Worm (Caenorhabditis elegans) whole organism, late embryonic: ENCODE data around the gene rpap-3.

ENCODE experiments used
- C08G9.2 ChIP-seq: sonication (generic microtip); optimal IDR thresholded peaks from 2 replicates; lab custom pipeline; 2016; ENCODE audit warnings: mild to moderate bottlenecking, missing genetic modification characterization, moderate library complexity, missing compliant biosample characterization
- C38D4.7 ChIP-seq: fragments of 200-800 bp; sonication (Bioruptor generic); optimal IDR thresholded peaks from 2 replicates; lab custom pipeline; 2018; ENCODE audit warnings: mild to moderate bottlenecking, missing genetic modification characterization, moderate library complexity, missing compliant biosample characterization
- K02D7.2 ChIP-seq: sonication (generic microtip); optimal IDR thresholded peaks from 2 replicates; lab custom pipeline; 2017; ENCODE audit warnings: mild to moderate bottlenecking, missing genetic modification characterization, missing compliant biosample characterization
- Y22D7AL.16 ChIP-seq: sonication (generic microtip); optimal IDR thresholded peaks from 2 replicates; lab custom pipeline; 2016; ENCODE audit warnings: missing genetic modification characterization, missing compliant biosample characterization
- ahr-1 ChIP-seq: sonication (generic microtip); optimal IDR thresholded peaks from 2 replicates; lab custom pipeline; 2016; ENCODE audit warnings: missing genetic modification characterization, missing compliant biosample characterization
- ceh-14 ChIP-seq: sonication (generic microtip); optimal IDR thresholded peaks from 2 replicates; lab custom pipeline; 2016; ENCODE audit warnings: missing genotype, missing genetic modification characterization, missing compliant biosample characterization
- ceh-19 ChIP-seq: fragments of 200-800 bp; sonication (Bioruptor generic); optimal IDR thresholded peaks from 2 replicates; lab custom pipeline; 2018; ENCODE audit warnings: mild to moderate bottlenecking, missing genetic modification characterization, missing compliant biosample characterization
- ceh-2 ChIP-seq: sonication (generic microtip); optimal IDR thresholded peaks from 2 replicates; lab custom pipeline; 2016; ENCODE audit warnings: missing genotype, missing genetic modification characterization, missing compliant biosample characterization
- ceh-24 ChIP-seq: sonication (generic microtip); optimal IDR thresholded peaks from 2 replicates; lab custom pipeline; 2016; ENCODE audit warnings: mild to moderate bottlenecking, missing genetic modification characterization, missing compliant biosample characterization
- ceh-31 ChIP-seq: sonication (generic microtip); optimal IDR thresholded peaks from 2 replicates; lab custom pipeline; 2016; ENCODE audit warnings: missing genetic modification characterization, missing compliant biosample characterization
- ceh-34 ChIP-seq: sonication (generic microtip); optimal IDR thresholded peaks from 2 replicates; lab custom pipeline; 2016; ENCODE audit warnings: mild to moderate bottlenecking, missing genetic modification characterization, missing compliant biosample characterization
- ceh-48 ChIP-seq: sonication (generic microtip); optimal IDR thresholded peaks from 2 replicates; lab custom pipeline; 2016; ENCODE audit warnings: missing genetic modification characterization, inconsistent platforms, missing compliant biosample characterization
- ceh-6 ChIP-seq: fragments of 200-800 bp; sonication (Bioruptor generic); optimal IDR thresholded peaks from 2 replicates; lab custom pipeline; 2018; ENCODE audit warnings: mild to moderate bottlenecking, missing genetic modification characterization, missing compliant biosample characterization
- ceh-9 ChIP-seq: sonication (generic microtip); optimal IDR thresholded peaks from 2 replicates; lab custom pipeline; 2016; ENCODE audit warnings: mild to moderate bottlenecking, missing genetic modification characterization, inconsistent platforms, missing compliant biosample characterization
- che-1 ChIP-seq: sonication (generic microtip); optimal IDR thresholded peaks from 2 replicates; lab custom pipeline; 2016; ENCODE audit warnings: mild to moderate bottlenecking, missing genetic modification characterization, missing compliant biosample characterization
- dmd-4 ChIP-seq: sonication (generic microtip); optimal IDR thresholded peaks from 2 replicates; lab custom pipeline; 2016; ENCODE audit warnings: borderline replicate concordance, missing genetic modification characterization, missing compliant biosample characterization
- dve-1 ChIP-seq: sonication (generic microtip); optimal IDR thresholded peaks from 2 replicates; lab custom pipeline; 2017; ENCODE audit warnings: antibody characterized with exemption, mild to moderate bottlenecking, missing genetic modification characterization, missing compliant biosample characterization
- elt-2 ChIP-seq: sonication (generic microtip); optimal IDR thresholded peaks from 2 replicates; lab custom pipeline; 2016; ENCODE audit warnings: missing genetic modification reagents, missing genetic modification characterization, missing compliant biosample characterization
- ets-4 ChIP-seq: sonication (generic microtip); optimal IDR thresholded peaks from 2 replicates; lab custom pipeline; 2016; ENCODE audit warnings: missing genetic modification characterization, missing compliant biosample characterization
- eyg-1 ChIP-seq: sonication (generic microtip); optimal IDR thresholded peaks from 2 replicates; lab custom pipeline; 2016; ENCODE audit warnings: missing genotype, missing genetic modification characterization, missing compliant biosample characterization
- fkh-10 ChIP-seq: fragments of 150-350 bp; optimal IDR thresholded peaks from 2 replicates; lab custom pipeline; 2014; ENCODE audit warnings: missing biosample characterization, missing genetic modification reagents, missing genetic modification characterization
- hlh-13 ChIP-seq: fragments of 200-800 bp; sonication (Bioruptor generic); optimal IDR thresholded peaks from 2 replicates; lab custom pipeline; 2018; ENCODE audit warnings: mild to moderate bottlenecking, missing genetic modification characterization, missing compliant biosample characterization
- hlh-15 ChIP-seq: sonication (generic microtip); optimal IDR thresholded peaks from 2 replicates; lab custom pipeline; 2016; ENCODE audit warnings: missing genetic modification characterization, missing compliant biosample characterization
- hlh-8 ChIP-seq: sonication (generic microtip); optimal IDR thresholded peaks from 2 replicates; lab custom pipeline; 2016; ENCODE audit warnings: missing genotype, missing genetic modification characterization, missing compliant biosample characterization
- lim-6 ChIP-seq: sonication (generic microtip); optimal IDR thresholded peaks from 2 replicates; lab custom pipeline; 2016; ENCODE audit warnings: missing genetic modification characterization, missing compliant biosample characterization
- mec-3 ChIP-seq: sonication (generic microtip); optimal IDR thresholded peaks from 2 replicates; lab custom pipeline; 2016; ENCODE audit warnings: borderline replicate concordance, missing genetic modification characterization, missing compliant biosample characterization
- nhr-232 ChIP-seq: sonication (generic microtip); optimal IDR thresholded peaks from 2 replicates; lab custom pipeline; 2016; ENCODE audit warnings: missing genetic modification characterization, missing compliant biosample characterization
- odd-2 ChIP-seq: sonication (generic microtip); optimal IDR thresholded peaks from 2 replicates; lab custom pipeline; 2017; ENCODE audit warnings: antibody characterized with exemption, mild to moderate bottlenecking, missing genetic modification characterization, missing compliant biosample characterization
- pag-3 ChIP-seq: sonication (generic microtip); optimal IDR thresholded peaks from 2 replicates; lab custom pipeline; 2016; ENCODE audit warnings: missing compliant biosample characterization, missing genetic modification characterization, borderline replicate concordance
- pha-2 ChIP-seq: sonication (generic microtip); optimal IDR thresholded peaks from 2 replicates; lab custom pipeline; 2017; ENCODE audit warnings: mild to moderate bottlenecking, missing genetic modification characterization, missing compliant biosample characterization
- pros-1 ChIP-seq: fragments of 150-350 bp; optimal IDR thresholded peaks from 2 replicates; lab custom pipeline; 2014; ENCODE audit warnings: missing biosample characterization, missing genetic modification reagents, missing genetic modification characterization
- ref-2 ChIP-seq: sonication (generic microtip); optimal IDR thresholded peaks from 2 replicates; lab custom pipeline; 2016; ENCODE audit warnings: missing genetic modification characterization, missing compliant biosample characterization
- sdc-2 ChIP-seq: sonication (generic microtip); optimal IDR thresholded peaks from 2 replicates; lab custom pipeline; 2016; ENCODE audit warnings: missing genotype, missing genetic modification characterization, missing compliant biosample characterization
- syd-9 ChIP-seq: sonication (generic microtip); optimal IDR thresholded peaks from 2 replicates; lab custom pipeline; 2016; ENCODE audit warnings: mild to moderate bottlenecking, missing genetic modification characterization, moderate library complexity, missing compliant biosample characterization
- tbx-2 ChIP-seq: sonication (generic microtip); optimal IDR thresholded peaks from 2 replicates; lab custom pipeline; 2016; ENCODE audit warnings: missing genetic modification characterization, missing compliant biosample characterization
- tbx-7 ChIP-seq: sonication (generic microtip); optimal IDR thresholded peaks from 2 replicates; lab custom pipeline; 2016; ENCODE audit warnings: missing genotype, missing genetic modification characterization, missing compliant biosample characterization
- unc-42 ChIP-seq: sonication (generic microtip); optimal IDR thresholded peaks from 2 replicates; lab custom pipeline; 2016; ENCODE audit warnings: missing genotype, missing genetic modification characterization, missing compliant biosample characterization
- unc-55 ChIP-seq: sonication (generic microtip); optimal IDR thresholded peaks from 2 replicates; lab custom pipeline; 2017; ENCODE audit warnings: missing biosample characterization, missing genetic modification reagents, missing genetic modification characterization
- unc-86 ChIP-seq: sonication (generic microtip); optimal IDR thresholded peaks from 2 replicates; lab custom pipeline; 2016; ENCODE audit warnings: missing genetic modification characterization, missing compliant biosample characterization

The rpap-3 gene

ce11 chrIV:7808583-7808982 is 29.8 kb upstream of the rpap-3 start, which contains the start of gene C33H5.1:
Gene C33H5.1, plus strand, starts transcription at chrIV:7808912.
- no peak for TF ChIP-seq tbx-7
- no peak for TF ChIP-seq che-1 (tag; lab: Kevin White, UChicago)
- no peak for TF ChIP-seq mec-3 (tag; lab: Kevin White, UChicago)
- no peak for TF ChIP-seq pag-3 (tag; lab: Kevin White, UChicago)
- no peak for TF ChIP-seq ceh-48
- TF ChIP-seq elt-2 (tag; lab: Kevin White, UChicago) = no peak

ce11 chrIV:7804740-7805139 is 26.0 kb upstream of the rpap-3 start, which contains the start of gene C33H5.2:
Gene C33H5.2, plus strand, starts transcription at chrIV:7805040.
- TF ChIP-seq ref-2 (tag; lab: Kevin White, UChicago) (no peak), Y22D7AL.16 (tag; lab: Kevin White, UChicago) (no peak), hlh-15 (tag; lab: Kevin White, UChicago) (no peak), ahr-1 (tag; lab: Kevin White, UChicago) (no peak), dmd-4 (no peak), unc-55 (no peak), odd-2 (no peak), ceh-19 (GFP tag; lab: Kevin White, UChicago) (no peak), ceh-31 (tag; lab: Kevin White, UChicago) (no peak), ceh-2 (tag; lab: Kevin White, UChicago) (no peak), pha-2 (tag; lab: Kevin White, UChicago) (no peak), hlh-13 (GFP tag; lab: Kevin White, UChicago) (no peak)

DNA sequence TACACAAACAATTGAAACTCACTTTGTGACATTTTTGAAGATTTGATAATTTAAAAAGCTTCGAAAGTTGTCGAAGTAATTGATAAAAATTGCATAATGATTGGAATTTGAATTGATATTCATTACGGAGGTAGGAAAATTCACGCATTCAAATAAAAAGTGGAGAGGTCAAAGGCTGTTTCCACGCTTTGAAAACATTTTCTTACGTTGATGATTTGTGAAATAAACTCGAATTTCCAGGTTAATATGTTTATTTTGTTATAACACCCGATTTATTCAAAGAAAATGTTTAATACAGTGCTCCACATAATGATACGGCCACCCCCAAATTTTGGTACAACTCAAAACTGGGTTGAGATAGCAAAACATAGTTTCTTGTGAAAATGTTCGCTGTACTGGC is 24.5 kb upstream of the rpap-3 start, which contains the start of gene C33H5.16:
C33H5.16 (minus strand) TSS at position 101 of the 400 bp plus-strand sequence.
- TF ChIP-seq ceh-14 (tag; lab: Kevin White, UChicago) = no peak
- TF ChIP-seq ets-4 = no peak
- no peak for TF ChIP-seq eyg-1 (tag; lab: Kevin White, UChicago)
- TF ChIP-seq unc-42 (tag; lab: Kevin White, UChicago) = no peak
- no peak for TF ChIP-seq fkh-10 (GFP tag; lab: Kevin White, UChicago)
- no peak for TF ChIP-seq unc-86 (tag; lab: Kevin White, UChicago)

- TF ChIP-seq hlh-13 (GFP tag; lab: Kevin White, UChicago) = no peak
- no peak for TF ChIP-seq C38D4.7 (GFP tag; lab: Kevin White, UChicago)
- TF ChIP-seq ceh-34 (tag; lab: Kevin White, UChicago) = no peak
- TF ChIP-seq nhr-232 (tag; lab: Kevin White, UChicago) = no peak
- TF ChIP-seq C08G9.2 (tag; lab: Kevin White, UChicago) = no peak
- TF ChIP-seq sdc-2 (tag; lab: Kevin White, UChicago) = no peak
- TF ChIP-seq ceh-31 (tag; lab: Kevin White, UChicago) = no peak
- TF ChIP-seq ceh-48 = no peak
- TF ChIP-seq K02D7.2 (tag; lab: Kevin White, UChicago) = no peak
- TF ChIP-seq pros-1 = no peak
- no peak for TF ChIP-seq dve-1 (tag; lab: Kevin White, UChicago)
- no peak for TF ChIP-seq ets-4
Observed at ce11 chrIV:7800338-7800737, 21.6 kb upstream of the rpap-3 start.

- TF ChIP-seq ceh-6 (GFP tag; lab: Kevin White, UChicago) = no peak
- no peak for TF ChIP-seq ahr-1 (tag; lab: Kevin White, UChicago)
- no peak for TF ChIP-seq tbx-2 (tag; lab: Kevin White, UChicago)
- no peak for TF ChIP-seq ceh-34 (tag; lab: Kevin White, UChicago)
- TF ChIP-seq unc-86 (tag; lab: Kevin White, UChicago) = no peak
- no peak for TF ChIP-seq fkh-10 (GFP tag; lab: Kevin White, UChicago)
- no peak for TF ChIP-seq Y22D7AL.16 (tag; lab: Kevin White, UChicago)
- no peak for TF ChIP-seq ceh-24 (tag; lab: Kevin White, UChicago)
- TF ChIP-seq ceh-9 (tag; lab: Kevin White, UChicago) = no peak
- TF ChIP-seq syd-9 (tag; lab: Kevin White, UChicago) = no peak
- no peak for TF ChIP-seq hlh-8 (tag; lab: Kevin White, UChicago)
- TF ChIP-seq ceh-48 = no peak
- TF ChIP-seq lim-6 (tag; lab: Kevin White, UChicago) = no peak
- TF ChIP-seq C38D4.7 (GFP tag; lab: Kevin White, UChicago) = no peak
Observed at ce11 chrIV:7796432-7797113, 17.8 kb upstream of the rpap-3 start, which contains the start of gene sgo-1. Gene sgo-1, minus strand, starts transcription at chrIV:7796482.
